Fruit fly (Drosophila melanogaster): ENCODE data around the gene Ugt37E1.
A peak's percentile ranks its signal among the peaks of the same experiment; 100 is the strongest.

Gene Ugt37E1

dm6 chr2L:16815989-16816749 lies 19.8 kb downstream of the Ugt37E1 start, which contains the start of gene mdy (continued):
- peak; percentile 68 for TF ChIP-seq CG8290 (GFP tag; optimal IDR thresholded peaks at IDR 0.05)
- TF ChIP-seq CG8290 (tag; optimal IDR thresholded peaks at IDR 0.05) = peak in 1 of 2 experiments; percentile 66
- TF ChIP-seq ase (GFP tag; IDR thresholded peaks at IDR 0.05) = peak; percentile 44; the same call in 1 of the 3 replicates
- no peak for TF ChIP-seq CG6791 (GFP tag; IDR thresholded peaks at IDR 0.05; ENCODE audit: partially characterized antibody)
- TF ChIP-seq Pdp1 (GFP tag; optimal IDR thresholded peaks at IDR 0.05) = peak; percentile 46 to 58
- TF ChIP-seq dm (GFP tag; optimal IDR thresholded peaks at IDR 0.05) = no peak
- 0 out of 2 replicates have a peak, but pooled peaks have one; percentile 14 for TF ChIP-seq CG7372 (GFP tag; IDR thresholded peaks at IDR 0.05)
- no peak for TF ChIP-seq nerfin-1 (tag; optimal IDR thresholded peaks at IDR 0.05)
- no peak for TF ChIP-seq CG12236 (GFP tag; optimal IDR thresholded peaks at IDR 0.05)
- TF ChIP-seq corto (GFP tag; optimal IDR thresholded peaks at IDR 0.05) = peak; percentile 33
- TF ChIP-seq CG30431 (GFP tag; optimal IDR thresholded peaks at IDR 0.05) = peak; percentile 15
- TF ChIP-seq CG13424 (tag; optimal IDR thresholded peaks at IDR 0.05) = peak; percentile 65
- TF ChIP-seq CG5953 (GFP tag; IDR thresholded peaks at IDR 0.05) = no peak
- peak; percentile 39 for TF ChIP-seq pb (GFP tag; optimal IDR thresholded peaks at IDR 0.05)
- TF ChIP-seq H15 (GFP tag; IDR thresholded peaks at IDR 0.05) = peak; percentile 36; the same call in 1 of the 3 replicates
- peak; percentile 69 for TF ChIP-seq Hsf (GFP tag; optimal IDR thresholded peaks at IDR 0.05)
- no peak for TF ChIP-seq CG17612 (GFP tag; IDR thresholded peaks at IDR 0.05)
- TF ChIP-seq Mes4 (GFP tag; optimal IDR thresholded peaks at IDR 0.05) = no peak
- TF ChIP-seq Opbp (GFP tag; IDR thresholded peaks at IDR 0.05; ENCODE audit: partially characterized antibody) = no peak; the same call in 2 of the 3 replicates
- TF ChIP-seq Abd-B (GFP tag; optimal IDR thresholded peaks at IDR 0.05) = peak; percentile 7
- peak; percentile 33 for TF ChIP-seq CG4360 (GFP tag; IDR thresholded peaks at IDR 0.05)
- TF ChIP-seq CG2678 (tag; optimal IDR thresholded peaks at IDR 0.05) = no peak
- peak; percentile 59; the same call in 1 of the 2 replicates for TF ChIP-seq Atf6 (GFP tag; IDR thresholded peaks at IDR 0.05)
- TF ChIP-seq CG11695 (GFP tag; IDR thresholded peaks at IDR 0.05) = peak; percentile 48; the same call in 2 of the 3 replicates
- no peak for TF ChIP-seq nau (GFP tag; optimal IDR thresholded peaks at IDR 0.05)
- TF ChIP-seq aop (GFP tag; IDR thresholded peaks at IDR 0.05) = no peak
- TF ChIP-seq hb (GFP tag; IDR thresholded peaks at IDR 0.05; ENCODE audit: partially characterized antibody) = 0 out of 3 replicates have a peak, but pooled peaks have one; percentile 15
- TF ChIP-seq scrt (GFP tag; optimal IDR thresholded peaks at IDR 0.05) = no peak
- TF ChIP-seq CG17359 (tag; optimal IDR thresholded peaks at IDR 0.05) = peak; percentile 42
- peak in 1 of 3 experiments; percentile 83 for TF ChIP-seq Stat92E (GFP tag; optimal IDR thresholded peaks at IDR 0.05)
- no peak for TF ChIP-seq CG17385 (GFP tag; optimal IDR thresholded peaks at IDR 0.05)
- TF ChIP-seq CG17328 (GFP tag; IDR thresholded peaks at IDR 0.05) = peak; percentile 35
- TF ChIP-seq ab (GFP tag; optimal IDR thresholded peaks at IDR 0.05) = peak; percentile 36
- TF ChIP-seq gt (GFP tag; IDR thresholded peaks at IDR 0.05) = no peak
- TF ChIP-seq CG15514 (GFP tag; optimal IDR thresholded peaks at IDR 0.05) = peak; percentile 79
- no peak for TF ChIP-seq Sin3A (optimal IDR thresholded peaks at IDR 0.05)
- TF ChIP-seq NK7.1 (GFP tag; optimal IDR thresholded peaks at IDR 0.05) = no peak
- TF ChIP-seq Hr51 (GFP tag; optimal IDR thresholded peaks at IDR 0.05) = peak; percentile 45 to 53
- TF ChIP-seq en (GFP tag; optimal IDR thresholded peaks at IDR 0.05) = no peak
- peak; percentile 19 for TF ChIP-seq tx (GFP tag; optimal IDR thresholded peaks at IDR 0.05)
- TF ChIP-seq CG6683 (GFP tag; optimal IDR thresholded peaks at IDR 0.05) = no peak
- peak; percentile 33 for TF ChIP-seq Six4 (GFP tag; optimal IDR thresholded peaks at IDR 0.05)
- no peak for TF ChIP-seq CG10565 (GFP tag; optimal IDR thresholded peaks at IDR 0.05)
- peak; percentile 90 for TF ChIP-seq Med (GFP tag)
- peak; percentile 59 for TF ChIP-seq E2f1 (GFP tag; IDR thresholded peaks at IDR 0.05)
- peak; percentile 17 for TF ChIP-seq CG1792 (GFP tag; optimal IDR thresholded peaks at IDR 0.05)
- peak; percentile 54 for TF ChIP-seq Dek (tag; optimal IDR thresholded peaks at IDR 0.05)
- TF ChIP-seq HmgD (GFP tag; optimal IDR thresholded peaks at IDR 0.05) = no peak
- TF ChIP-seq CG17802 (tag; optimal IDR thresholded peaks at IDR 0.05) = no peak

Measured in whole organism, embryonic.